Fruit fly (Drosophila melanogaster) whole organism, wandering third instar larva: ENCODE results near the gene CG15550.

Experiments
- CG32264 ChIP-seq: fragments of 200-800 bp; sonication (Bioruptor generic); optimal IDR thresholded peaks from 2 replicates; lab custom pipeline; 2016; ENCODE audit warnings: missing biosample characterization, missing genetic modification characterization
- CrebA ChIP-seq: fragments of 200-800 bp; sonication (Bioruptor generic); optimal IDR thresholded peaks from 2 replicates; lab custom pipeline; 2016; ENCODE audit warnings: missing biosample characterization, mild to moderate bottlenecking, missing genetic modification characterization, borderline replicate concordance
- GATAd ChIP-seq: sonication (Bioruptor generic); optimal IDR thresholded peaks from 2 replicates; lab custom pipeline; 2016; ENCODE audit warnings: missing biosample characterization, missing genetic modification characterization
- OdsH ChIP-seq: fragments of 200-800 bp; sonication (Bioruptor generic); optimal IDR thresholded peaks from 2 replicates; lab custom pipeline; 2016; ENCODE audit warnings: missing biosample characterization, mild to moderate bottlenecking, missing genetic modification characterization
- br ChIP-seq: fragments of 200-800 bp; sonication (Bioruptor generic); optimal IDR thresholded peaks from 2 replicates; lab custom pipeline; 2016; ENCODE audit warnings: missing biosample characterization, missing genetic modification characterization
- brk ChIP-seq: fragments of 200-800 bp; sonication (Bioruptor generic); optimal IDR thresholded peaks from 2 replicates; lab custom pipeline; 2016; ENCODE audit warnings: missing biosample characterization, mild to moderate bottlenecking, missing genetic modification characterization
- ey ChIP-seq: fragments of 200-800 bp; sonication (Bioruptor generic); optimal IDR thresholded peaks from 2 replicates; lab custom pipeline; 2016; ENCODE audit warnings: missing biosample characterization, missing genetic modification characterization
- fru ChIP-seq: fragments of 200-800 bp; sonication (Bioruptor generic); optimal IDR thresholded peaks from 3 replicates; lab custom pipeline; 2016; ENCODE audit warnings: missing biosample characterization, mild to moderate bottlenecking, missing genetic modification characterization
- sv ChIP-seq: fragments of 200-800 bp; sonication (Bioruptor generic); optimal IDR thresholded peaks from 3 replicates; lab custom pipeline; 2016; ENCODE audit warnings: missing biosample characterization, missing genetic modification characterization
- tai ChIP-seq: sonication (Bioruptor generic); optimal IDR thresholded peaks from 2 replicates; lab custom pipeline; 2016; ENCODE audit warnings: missing biosample characterization, missing genetic modification characterization
- usp ChIP-seq: fragments of >200 bp; optimal IDR thresholded peaks from 2 replicates; lab custom pipeline; 2017; ENCODE audit warnings: missing biosample characterization, missing genetic modification characterization

DNA sequence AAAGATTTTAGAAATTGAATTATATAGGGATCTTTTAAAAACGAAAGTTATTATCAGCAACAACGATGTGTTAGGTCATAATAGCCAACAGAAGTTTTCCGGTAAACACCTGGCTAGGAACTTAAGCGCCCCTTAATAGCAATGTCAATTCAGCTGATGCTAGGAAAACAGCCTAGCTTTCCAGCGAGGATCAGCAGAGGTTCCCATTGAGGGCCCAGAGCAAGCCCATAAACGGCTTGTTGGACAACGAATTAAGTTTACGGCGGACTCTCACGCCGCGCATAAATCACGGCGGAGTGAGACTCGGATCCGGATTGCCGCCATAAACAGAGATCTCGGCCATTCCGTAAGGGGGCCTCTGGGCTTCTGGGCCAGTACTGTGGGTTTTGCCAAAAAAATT lies 23.2 kb downstream of the CG15550 start:
- no peak for TF ChIP-seq fru (GFP tag; lab: Kevin White, UChicago)
- no peak for TF ChIP-seq ey (GFP tag; lab: Kevin White, UChicago)
- no peak for TF ChIP-seq usp (GFP tag; lab: Kevin White, UChicago)
- TF ChIP-seq br (GFP tag; lab: Kevin White, UChicago) = no peak
- no peak for TF ChIP-seq tai
- TF ChIP-seq sv = no peak
- peak; percentile 7 for TF ChIP-seq OdsH (GFP tag; lab: Kevin White, UChicago)
- TF ChIP-seq brk (GFP tag; lab: Kevin White, UChicago) = no peak
- no peak for TF ChIP-seq CrebA
- TF ChIP-seq CG32264 (GFP tag; lab: Kevin White, UChicago) = no peak
- TF ChIP-seq GATAd = no peak
